Fruit fly (Drosophila melanogaster): ENCODE measurements around the gene mip130.

mip130 gene

DNA sequence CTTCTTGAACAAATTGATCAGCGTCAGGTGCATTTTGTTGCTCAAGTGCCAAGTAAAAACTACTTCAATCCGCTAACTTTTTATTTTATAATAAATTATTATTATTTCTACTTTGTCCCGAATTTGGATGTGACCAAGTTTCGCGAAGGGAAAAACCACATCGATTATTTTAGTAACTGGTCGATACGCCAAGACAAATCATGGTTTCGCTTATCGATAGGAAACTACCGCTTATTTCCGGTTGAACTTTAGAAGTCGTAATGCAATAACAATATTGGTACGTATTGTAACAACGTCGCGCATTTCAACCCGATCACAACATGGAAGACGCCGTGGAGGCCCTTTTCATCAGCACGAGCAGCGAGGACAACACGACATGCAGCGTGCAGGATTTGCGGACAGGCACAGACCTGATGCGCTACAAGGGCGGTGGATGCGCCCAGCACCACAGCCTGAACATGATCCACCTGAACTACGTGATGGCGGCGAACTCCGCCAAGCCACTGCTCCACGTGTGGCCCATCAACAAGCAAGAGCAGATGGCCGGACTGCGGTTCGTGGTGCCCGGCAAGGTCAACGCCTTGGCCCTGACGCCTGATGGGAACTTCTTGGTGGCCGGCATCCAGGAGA is 30.8 kb upstream of the mip130 start, which contains the start of the genes CG14817 and CG14805 (continued):
- peak; percentile 41 for TF ChIP-seq CHES-1-like (GFP tag; optimal IDR thresholded peaks at IDR 0.05)
- no peak for TF ChIP-seq CG11247 (GFP tag; IDR thresholded peaks at IDR 0.05)
- TF ChIP-seq chinmo (GFP tag; IDR thresholded peaks at IDR 0.05; ENCODE audit: partially characterized antibody): no peak
- TF ChIP-seq CG2875 (GFP tag; optimal IDR thresholded peaks at IDR 0.05): peak; percentile 50
- no peak for TF ChIP-seq z (GFP tag; IDR thresholded peaks at IDR 0.05)
- peak; percentile 89 for TF ChIP-seq CG10543 (GFP tag; optimal IDR thresholded peaks at IDR 0.05)
- no peak for TF ChIP-seq btn (GFP tag; optimal IDR thresholded peaks at IDR 0.05)
- TF ChIP-seq Camta (GFP tag; optimal IDR thresholded peaks at IDR 0.05): no peak
- peak; percentile 69 for TF ChIP-seq tap (tag; optimal IDR thresholded peaks at IDR 0.05)
- TF ChIP-seq luna (GFP tag; optimal IDR thresholded peaks at IDR 0.05): no peak
- TF ChIP-seq CG5245 (GFP tag; optimal IDR thresholded peaks at IDR 0.05): no peak
- TF ChIP-seq CG17568 (GFP tag; optimal IDR thresholded peaks at IDR 0.05): no peak
- TF ChIP-seq eve (GFP tag; optimal IDR thresholded peaks at IDR 0.05): no peak
- peak; percentile 69 for TF ChIP-seq CG15269 (tag; optimal IDR thresholded peaks at IDR 0.05)
- TF ChIP-seq hb (GFP tag; IDR thresholded peaks at IDR 0.05; ENCODE audit: partially characterized antibody): no peak
- TF ChIP-seq MESR4 (GFP tag; optimal IDR thresholded peaks at IDR 0.05): peak; percentile 87
- no peak for TF ChIP-seq sima (GFP tag; optimal IDR thresholded peaks at IDR 0.05)
- TF ChIP-seq H15 (GFP tag; IDR thresholded peaks at IDR 0.05): no peak
- no peak for TF ChIP-seq vfl (GFP tag; optimal IDR thresholded peaks at IDR 0.05)
- TF ChIP-seq CG3281 (GFP tag; optimal IDR thresholded peaks at IDR 0.05): peak; percentile 89
- no peak for TF ChIP-seq CG10462 (GFP tag; optimal IDR thresholded peaks at IDR 0.05)
- peak; percentile 53 for TF ChIP-seq nmo (GFP tag; optimal IDR thresholded peaks at IDR 0.05)
- 0 out of 2 replicates have a peak, but pooled peaks have one; percentile 25 for TF ChIP-seq Rx (GFP tag; IDR thresholded peaks at IDR 0.05)
- TF ChIP-seq salm (tag; optimal IDR thresholded peaks at IDR 0.05): peak; percentile 70
- TF ChIP-seq chif (GFP tag; optimal IDR thresholded peaks at IDR 0.05): peak in 1 of 2 experiments; percentile 5
- TF ChIP-seq CG30403 (GFP tag; optimal IDR thresholded peaks at IDR 0.05): peak; percentile 41
- TF ChIP-seq dmrt11E (tag; optimal IDR thresholded peaks at IDR 0.05): peak; percentile 59
- no peak for TF ChIP-seq Vsx1 (GFP tag; optimal IDR thresholded peaks at IDR 0.05)
- no peak for TF ChIP-seq CG9215 (GFP tag; IDR thresholded peaks at IDR 0.05)
- TF ChIP-seq CTCF (GFP tag; optimal IDR thresholded peaks at IDR 0.05): peak; percentile 33
- TF ChIP-seq CG31224 (GFP tag; IDR thresholded peaks at IDR 0.05): no peak
- peak; percentile 68 for TF ChIP-seq gfzf (GFP tag; optimal IDR thresholded peaks at IDR 0.05)
- no peak for TF ChIP-seq CG8944 (GFP tag; optimal IDR thresholded peaks at IDR 0.05)
- no peak for TF ChIP-seq CG10321 (GFP tag; IDR thresholded peaks at IDR 0.05)
- TF ChIP-seq MTF-1 (GFP tag; optimal IDR thresholded peaks at IDR 0.05; ENCODE audit: borderline replicate concordance): peak; percentile 92
- TF ChIP-seq Ssrp (tag; optimal IDR thresholded peaks at IDR 0.05): no peak
- TF ChIP-seq pfk (GFP tag; optimal IDR thresholded peaks at IDR 0.05): peak; percentile 74
- TF ChIP-seq CG2199 (GFP tag; IDR thresholded peaks at IDR 0.05): no peak
- peak; percentile 65 for TF ChIP-seq CG2202 (tag; optimal IDR thresholded peaks at IDR 0.05)
- TF ChIP-seq CG12104 (GFP tag; optimal IDR thresholded peaks at IDR 0.05): peak; percentile 57
- no peak for TF ChIP-seq ab (GFP tag; optimal IDR thresholded peaks at IDR 0.05)
- TF ChIP-seq maf-S (GFP tag; optimal IDR thresholded peaks at IDR 0.05): no peak
- peak; percentile 66 for TF ChIP-seq CG14710 (tag; optimal IDR thresholded peaks at IDR 0.05)
- peak; percentile 23 for TF ChIP-seq Sry-β (GFP tag; optimal IDR thresholded peaks at IDR 0.05)
- no peak for TF ChIP-seq Sox100B (GFP tag; optimal IDR thresholded peaks at IDR 0.05)
- no peak for TF ChIP-seq klu (GFP tag; IDR thresholded peaks at IDR 0.05)
- TF ChIP-seq bcd (GFP tag; optimal IDR thresholded peaks at IDR 0.05): peak; percentile 79
- peak; percentile 74 for TF ChIP-seq kah (GFP tag; optimal IDR thresholded peaks at IDR 0.05)
- no peak for TF ChIP-seq Lpt (GFP tag; optimal IDR thresholded peaks at IDR 0.05)
- no peak for TF ChIP-seq CG11504 (tag; optimal IDR thresholded peaks at IDR 0.05)
- TF ChIP-seq repo (GFP tag; optimal IDR thresholded peaks at IDR 0.05): peak; percentile 11
